Fruit fly (Drosophila melanogaster) whole organism: Measurements from ENCODE around the gene Ret.

ENCODE experiments used
- CG8478 ChIP-seq: fragments of >200 bp; optimal IDR thresholded peaks from 2 replicates; lab custom pipeline; 2018; ENCODE audit warnings: inconsistent platforms
- EcR ChIP-seq, 2 experiments: fragments of >200 bp; optimal IDR thresholded peaks; 2 replicates each; lab custom pipeline; 2017; ENCODE audit warnings: missing biosample characterization in 2 of 2, missing genetic modification characterization in 2 of 2, missing genetic modification reagents in 2 of 2
- pan ChIP-seq: fragments of >200 bp; optimal IDR thresholded peaks from 2 replicates; lab custom pipeline; 2017
- psq ChIP-seq: fragments of >200 bp; optimal IDR thresholded peaks from 2 replicates; lab custom pipeline; 2017
- usp ChIP-seq: fragments of >200 bp; optimal IDR thresholded peaks from 2 replicates; lab custom pipeline; 2017; ENCODE audit warnings: missing biosample characterization, missing genetic modification characterization, mixed read lengths

DNA sequence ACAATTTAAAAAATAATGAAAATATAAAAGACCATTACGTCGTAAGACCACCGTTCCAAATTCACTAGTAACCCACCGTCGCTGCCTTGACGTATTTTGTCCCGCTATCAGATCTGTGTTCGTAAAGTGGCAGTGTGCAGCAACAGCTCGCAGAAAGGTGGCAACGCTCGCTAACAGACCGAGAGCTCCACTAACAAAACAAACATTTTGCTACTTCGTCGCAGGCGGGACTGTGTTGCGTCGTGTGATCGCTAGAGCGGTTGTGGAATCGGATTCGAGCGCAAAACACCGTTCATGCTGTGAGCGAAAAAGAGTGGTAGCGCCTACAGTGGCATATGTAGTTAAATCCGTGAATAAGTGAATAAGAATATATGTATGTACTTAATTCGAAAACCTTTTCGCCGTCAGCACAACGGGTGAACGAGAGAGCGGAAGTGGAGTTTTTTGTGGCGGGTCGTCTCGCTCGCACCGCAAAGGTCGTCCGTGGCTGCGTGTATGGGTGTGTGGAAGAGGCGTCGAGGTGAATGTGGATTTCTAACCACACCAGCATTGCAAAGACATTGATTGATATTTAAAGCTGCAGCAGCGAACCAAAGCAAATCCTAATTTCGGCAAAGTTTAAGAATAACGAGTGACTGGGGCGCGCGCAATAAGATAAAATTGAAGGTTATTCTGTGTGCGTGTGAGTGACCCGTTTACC is 38.6 kb upstream of the Ret start, which contains the start of gene Hr39:
- TF ChIP-seq psq, result no peak
- no peak for TF ChIP-seq usp (GFP tag; lab: Kevin White, UChicago)
- TF ChIP-seq CG8478 (lab: Kevin White, UChicago), result no peak
- no peak for TF ChIP-seq EcR (GFP tag; optimal IDR thresholded peaks at IDR 0.05; lab: Kevin White, UChicago)
- TF ChIP-seq pan (lab: Kevin White, UChicago), result no peak
